Worm (Caenorhabditis elegans) whole organism, mixed stage, embryonic: ENCODE results near the gene R09E10.1.

ENCODE experiments used
- blmp-1 ChIP-seq: fragments of 150-350 bp; optimal IDR thresholded peaks from 2 replicates; lab custom pipeline; 2014; ENCODE audit warnings: missing biosample characterization, missing genetic modification characterization
- ceh-43 ChIP-seq: fragments of 200-800 bp; sonication (Bioruptor generic); optimal IDR thresholded peaks from 2 replicates; lab custom pipeline; 2018; ENCODE audit warnings: mild to moderate bottlenecking, missing genetic modification characterization, moderate library complexity, missing compliant biosample characterization
- elt-1 ChIP-seq: sonication (generic microtip); optimal IDR thresholded peaks from 2 replicates; lab custom pipeline; 2017; ENCODE audit warnings: missing genetic modification characterization, mild to moderate bottlenecking, missing compliant biosample characterization, antibody characterized with exemption, moderate library complexity, borderline replicate concordance; ENCODE audit not compliant: insufficient read depth
- flh-1 ChIP-seq: fragments of 200-800 bp; sonication (Bioruptor generic); optimal IDR thresholded peaks from 2 replicates; lab custom pipeline; 2018; ENCODE audit warnings: mild to moderate bottlenecking, missing genetic modification characterization, moderate library complexity, missing compliant biosample characterization
- ham-2 ChIP-seq: fragments of 200-800 bp; sonication (Bioruptor generic); optimal IDR thresholded peaks from 2 replicates; lab custom pipeline; 2018; ENCODE audit warnings: mild to moderate bottlenecking, missing genetic modification characterization, missing compliant biosample characterization
- lin-13 ChIP-seq: fragments of 150-350 bp; optimal IDR thresholded peaks from 2 replicates; lab custom pipeline; 2014; ENCODE audit warnings: missing biosample characterization, missing genetic modification characterization
- mep-1 ChIP-seq: fragments of 150-350 bp; optimal IDR thresholded peaks from 2 replicates; lab custom pipeline; 2017; ENCODE audit warnings: missing biosample characterization, missing genetic modification reagents, missing genetic modification characterization, inconsistent platforms
- nhr-12 ChIP-seq: fragments of 150-350 bp; optimal IDR thresholded peaks from 2 replicates; lab custom pipeline; 2014; ENCODE audit warnings: missing biosample characterization, missing genetic modification characterization
- nhr-237 ChIP-seq: fragments of 150-350 bp; optimal IDR thresholded peaks from 2 replicates; lab custom pipeline; 2014; ENCODE audit warnings: missing biosample characterization, missing genetic modification characterization
- nhr-76 ChIP-seq: sonication (generic microtip); optimal IDR thresholded peaks from 2 replicates; lab custom pipeline; 2017; ENCODE audit warnings: missing biosample characterization, missing genetic modification characterization
- pha-4 ChIP-seq: fragments of 150-350 bp; optimal IDR thresholded peaks from 2 replicates; lab custom pipeline; 2018; ENCODE audit warnings: missing biosample characterization, missing genetic modification reagents, missing genetic modification characterization
- tbx-8 ChIP-seq: fragments of 200-800 bp; sonication (Bioruptor generic); optimal IDR thresholded peaks from 2 replicates; lab custom pipeline; 2018; ENCODE audit warnings: mild to moderate bottlenecking, missing genetic modification characterization, moderate library complexity, missing compliant biosample characterization

DNA sequence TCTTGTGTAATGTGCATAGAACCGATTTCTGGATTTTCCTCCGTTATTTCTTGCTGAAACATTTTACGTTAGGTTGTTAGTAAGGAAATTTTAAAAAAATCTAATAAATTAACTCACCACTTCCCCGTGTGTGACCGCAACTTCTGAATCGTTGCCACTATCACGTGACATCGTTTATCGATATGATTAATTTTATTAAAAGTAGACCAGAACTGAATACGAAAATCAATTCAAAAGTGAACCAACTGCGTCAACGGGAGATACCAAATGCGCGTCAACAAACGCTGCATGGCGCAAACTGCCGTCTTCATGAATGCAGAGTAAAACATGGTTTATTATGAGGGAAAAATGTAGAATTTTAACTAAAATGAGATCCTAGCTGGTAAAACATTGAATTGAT, 43.5 kb upstream of the R09E10.1 start, which contains the start of gene sir-2.1:
- no peak for TF ChIP-seq pha-4 (tag; lab: Kevin White, UChicago)
- TF ChIP-seq nhr-76 (tag; lab: Kevin White, UChicago): no peak
- no peak for TF ChIP-seq blmp-1 (tag; lab: Kevin White, UChicago)
- TF ChIP-seq lin-13 (tag; lab: Kevin White, UChicago): peak; percentile 8
- TF ChIP-seq elt-1: no peak
- no peak for TF ChIP-seq ham-2 (GFP tag; lab: Kevin White, UChicago)
- TF ChIP-seq mep-1 (tag; lab: Kevin White, UChicago): peak; percentile 47
- no peak for TF ChIP-seq nhr-12
- TF ChIP-seq nhr-237 (tag; lab: Kevin White, UChicago): no peak
- TF ChIP-seq flh-1: no peak
- TF ChIP-seq ceh-43 (GFP tag; lab: Kevin White, UChicago): no peak
- no peak for TF ChIP-seq tbx-8 (GFP tag; lab: Kevin White, UChicago)
